Worm (Caenorhabditis elegans) whole organism, mixed stage, embryonic: ENCODE results near the gene ZK662.2.
A peak's percentile ranks its signal among the peaks of the same experiment; 100 is the strongest.

Experiments used
- M03D4.4 ChIP-seq: sonication (generic microtip); optimal IDR thresholded peaks from 2 replicates; lab custom pipeline; 2017; ENCODE audit warnings: mild to moderate bottlenecking, missing genetic modification characterization, missing compliant biosample characterization
- bed-3 ChIP-seq: fragments of 200-800 bp; sonication (Bioruptor generic); optimal IDR thresholded peaks from 3 replicates; lab custom pipeline; 2018; ENCODE audit warnings: mild to moderate bottlenecking, missing genetic modification characterization, moderate library complexity, missing compliant biosample characterization
- blmp-1 ChIP-seq: fragments of 150-350 bp; optimal IDR thresholded peaks from 2 replicates; lab custom pipeline; 2014; ENCODE audit warnings: missing biosample characterization, missing genetic modification characterization
- ceh-39 ChIP-seq: fragments of 150-350 bp; optimal IDR thresholded peaks from 2 replicates; lab custom pipeline; 2014; ENCODE audit warnings: missing biosample characterization, missing genetic modification characterization
- ceh-43 ChIP-seq: fragments of 200-800 bp; sonication (Bioruptor generic); optimal IDR thresholded peaks from 2 replicates; lab custom pipeline; 2018; ENCODE audit warnings: mild to moderate bottlenecking, missing genetic modification characterization, moderate library complexity, missing compliant biosample characterization
- ceh-83 ChIP-seq: fragments of 200-800 bp; sonication (Bioruptor generic); optimal IDR thresholded peaks from 2 replicates; lab custom pipeline; 2018; ENCODE audit warnings: mild to moderate bottlenecking, missing genetic modification characterization, missing compliant biosample characterization
- ces-1 ChIP-seq: fragments of 150-350 bp; optimal IDR thresholded peaks from 2 replicates; lab custom pipeline; 2014; ENCODE audit warnings: missing biosample characterization, missing genetic modification reagents, missing genetic modification characterization
- drap-1 ChIP-seq: fragments of 200-800 bp; sonication (Bioruptor generic); optimal IDR thresholded peaks from 3 replicates; lab custom pipeline; 2018; ENCODE audit warnings: mild to moderate bottlenecking, missing genetic modification characterization, missing compliant biosample characterization
- elt-1 ChIP-seq: sonication (generic microtip); optimal IDR thresholded peaks from 2 replicates; lab custom pipeline; 2017; ENCODE audit warnings: missing genetic modification characterization, mild to moderate bottlenecking, missing compliant biosample characterization, antibody characterized with exemption, moderate library complexity, borderline replicate concordance; ENCODE audit not compliant: insufficient read depth
- elt-3 ChIP-seq: fragments of 150-350 bp; optimal IDR thresholded peaks from 2 replicates; lab custom pipeline; 2014; ENCODE audit warnings: missing biosample characterization, missing genetic modification characterization
- flh-1 ChIP-seq: fragments of 200-800 bp; sonication (Bioruptor generic); optimal IDR thresholded peaks from 2 replicates; lab custom pipeline; 2018; ENCODE audit warnings: mild to moderate bottlenecking, missing genetic modification characterization, moderate library complexity, missing compliant biosample characterization
- ham-2 ChIP-seq: fragments of 200-800 bp; sonication (Bioruptor generic); optimal IDR thresholded peaks from 2 replicates; lab custom pipeline; 2018; ENCODE audit warnings: mild to moderate bottlenecking, missing genetic modification characterization, missing compliant biosample characterization
- hlh-1 ChIP-seq: fragments of 150-350 bp; optimal IDR thresholded peaks from 2 replicates; lab custom pipeline; 2014; ENCODE audit warnings: missing biosample characterization, missing genetic modification reagents, missing genetic modification characterization
- lin-13 ChIP-seq: fragments of 150-350 bp; optimal IDR thresholded peaks from 2 replicates; lab custom pipeline; 2014; ENCODE audit warnings: missing biosample characterization, missing genetic modification characterization
- lin-32 ChIP-seq: fragments of 200-800 bp; sonication (Bioruptor generic); optimal IDR thresholded peaks from 2 replicates; lab custom pipeline; 2018; ENCODE audit warnings: mild to moderate bottlenecking, missing genetic modification characterization, missing compliant biosample characterization
- lsy-2 ChIP-seq: fragments of 150-350 bp; optimal IDR thresholded peaks from 2 replicates; lab custom pipeline; 2014; ENCODE audit warnings: missing biosample characterization, missing genetic modification characterization
- mab-5 ChIP-seq: fragments of 150-350 bp; optimal IDR thresholded peaks from 2 replicates; lab custom pipeline; 2014; ENCODE audit warnings: missing biosample characterization, missing genetic modification characterization
- mep-1 ChIP-seq: fragments of 150-350 bp; optimal IDR thresholded peaks from 2 replicates; lab custom pipeline; 2017; ENCODE audit warnings: missing biosample characterization, missing genetic modification reagents, missing genetic modification characterization, inconsistent platforms
- mls-2 ChIP-seq: sonication (generic microtip); optimal IDR thresholded peaks from 2 replicates; lab custom pipeline; 2016; ENCODE audit warnings: mild to moderate bottlenecking, missing genetic modification characterization, moderate library complexity, missing compliant biosample characterization
- nhr-12 ChIP-seq: fragments of 150-350 bp; optimal IDR thresholded peaks from 2 replicates; lab custom pipeline; 2014; ENCODE audit warnings: missing biosample characterization, missing genetic modification characterization
- nhr-2 ChIP-seq: fragments of 150-350 bp; optimal IDR thresholded peaks from 2 replicates; lab custom pipeline; 2014; ENCODE audit warnings: missing biosample characterization, missing genetic modification characterization
- nhr-237 ChIP-seq: fragments of 150-350 bp; optimal IDR thresholded peaks from 2 replicates; lab custom pipeline; 2014; ENCODE audit warnings: missing biosample characterization, missing genetic modification characterization
- nhr-28 ChIP-seq: fragments of 150-350 bp; optimal IDR thresholded peaks from 2 replicates; lab custom pipeline; 2014; ENCODE audit warnings: missing biosample characterization, missing genetic modification characterization
- nhr-76 ChIP-seq: sonication (generic microtip); optimal IDR thresholded peaks from 2 replicates; lab custom pipeline; 2017; ENCODE audit warnings: missing biosample characterization, missing genetic modification characterization
- pha-4 ChIP-seq: fragments of 150-350 bp; optimal IDR thresholded peaks from 2 replicates; lab custom pipeline; 2018; ENCODE audit warnings: missing biosample characterization, missing genetic modification reagents, missing genetic modification characterization
- sem-2 ChIP-seq: fragments of 200-800 bp; sonication (Bioruptor generic); optimal IDR thresholded peaks from 2 replicates; lab custom pipeline; 2018; ENCODE audit warnings: mild to moderate bottlenecking, missing genetic modification characterization, missing compliant biosample characterization
- snpc-4 ChIP-seq: fragments of 150-350 bp; optimal IDR thresholded peaks from 2 replicates; lab custom pipeline; 2014; ENCODE audit warnings: missing biosample characterization, missing genetic modification characterization
- sptf-1 ChIP-seq: sonication (generic microtip); optimal IDR thresholded peaks from 2 replicates; lab custom pipeline; 2017; ENCODE audit warnings: mild to moderate bottlenecking, missing genetic modification characterization, moderate library complexity, missing compliant biosample characterization
- tbx-8 ChIP-seq: fragments of 200-800 bp; sonication (Bioruptor generic); optimal IDR thresholded peaks from 2 replicates; lab custom pipeline; 2018; ENCODE audit warnings: mild to moderate bottlenecking, missing genetic modification characterization, moderate library complexity, missing compliant biosample characterization
- unc-120 ChIP-seq: sonication (generic microtip); optimal IDR thresholded peaks from 2 replicates; lab custom pipeline; 2017; ENCODE audit warnings: missing genetic modification characterization, missing compliant biosample characterization; ENCODE audit not compliant: poor library complexity, severe bottlenecking
- unc-39 ChIP-seq: fragments of 150-350 bp; optimal IDR thresholded peaks from 2 replicates; lab custom pipeline; 2014; ENCODE audit warnings: missing biosample characterization, missing genetic modification characterization
- unc-62 ChIP-seq: fragments of 150-350 bp; optimal IDR thresholded peaks from 2 replicates; lab custom pipeline; 2014; ENCODE audit warnings: missing biosample characterization, missing genetic modification reagents, missing genetic modification characterization
- zip-8 ChIP-seq: fragments of 150-350 bp; optimal IDR thresholded peaks from 2 replicates; lab custom pipeline; 2014; ENCODE audit warnings: missing biosample characterization, missing genetic modification characterization

Gene ZK662.2

DNA sequence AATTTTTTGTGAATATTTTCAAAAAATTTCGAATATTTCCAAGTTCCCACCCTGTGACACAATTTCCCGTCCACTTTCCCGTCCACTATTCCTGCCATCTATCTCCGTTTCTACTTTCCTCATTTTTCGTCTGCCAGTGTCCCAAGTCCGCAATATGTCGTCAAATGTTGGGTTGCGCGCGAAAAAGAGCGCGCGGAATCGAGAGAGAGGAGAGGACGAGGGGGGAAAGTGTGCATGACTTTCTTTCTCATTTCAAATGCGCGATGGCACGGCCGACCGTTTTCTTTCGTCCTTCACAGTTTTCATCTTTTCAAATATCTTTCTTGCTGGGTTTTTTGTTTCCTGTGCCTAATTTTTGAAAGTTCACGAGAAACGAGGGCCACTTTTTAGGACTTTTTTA lies 28.5 kb downstream of the ZK662.2 start:
- TF ChIP-seq nhr-2 (tag; lab: Kevin White, UChicago) (no peak), nhr-28 (tag; lab: Kevin White, UChicago) (no peak), ces-1 (no peak), ceh-43 (no peak), hlh-1 (tag; lab: Kevin White, UChicago) (peak; percentile 2), unc-39 (tag; lab: Kevin White, UChicago) (no peak), lin-13 (peak; percentile 55), snpc-4 (tag; lab: Kevin White, UChicago) (no peak), mep-1 (tag; lab: Kevin White, UChicago) (peak; percentile 43)

DNA sequence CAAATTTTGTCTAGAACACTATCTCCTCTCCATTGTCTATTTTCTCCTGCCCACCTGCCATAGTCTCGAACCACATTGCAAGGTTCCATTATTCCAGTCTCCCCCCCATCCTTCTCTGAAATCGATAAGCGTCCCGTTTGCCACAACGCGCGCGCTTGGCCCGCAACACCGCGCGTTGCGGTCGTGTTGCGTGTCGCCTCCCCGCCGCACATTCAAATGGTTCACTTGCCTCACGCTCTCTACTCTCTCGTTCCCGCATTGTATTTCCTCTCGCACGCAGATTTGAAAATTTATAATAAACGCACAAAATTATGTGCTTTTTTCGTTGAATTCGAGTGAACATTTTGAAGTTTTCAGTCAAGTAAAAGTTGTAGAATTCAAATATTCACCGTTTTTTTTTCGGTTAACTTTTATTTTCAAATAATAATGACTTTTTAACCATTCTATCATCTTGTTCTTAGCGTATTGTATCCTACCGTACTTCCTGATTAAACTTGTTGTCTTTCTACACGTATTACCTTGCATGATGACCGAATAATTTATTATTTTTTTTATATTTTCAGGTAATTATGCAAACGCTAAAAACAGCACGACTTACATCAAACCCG lies 29.2 kb downstream of the ZK662.2 start, which contains the start of gene lin-15B:
lin-15B (plus strand) TSS at position 558 of the 608 bp plus-strand sequence.
- TF ChIP-seq ceh-43 = no peak
- no peak for TF ChIP-seq M03D4.4 (tag; lab: Kevin White, UChicago)
- no peak for TF ChIP-seq unc-62
- TF ChIP-seq lin-32 (GFP tag; lab: Kevin White, UChicago) = no peak
- TF ChIP-seq tbx-8 (GFP tag; lab: Kevin White, UChicago) = no peak
- TF ChIP-seq sem-2 (GFP tag; lab: Kevin White, UChicago) = no peak
- TF ChIP-seq ceh-39 (tag; lab: Kevin White, UChicago) = no peak
- no peak for TF ChIP-seq hlh-1 (tag; lab: Kevin White, UChicago)
- no peak for TF ChIP-seq mab-5
- no peak for TF ChIP-seq lin-13
- no peak for TF ChIP-seq unc-39 (tag; lab: Kevin White, UChicago)
- TF ChIP-seq elt-1 (tag; lab: Kevin White, UChicago) = no peak
- TF ChIP-seq drap-1 (GFP tag; lab: Kevin White, UChicago) = no peak
- TF ChIP-seq ces-1 = no peak
- no peak for TF ChIP-seq lsy-2 (tag; lab: Kevin White, UChicago)
- no peak for TF ChIP-seq ham-2 (GFP tag; lab: Kevin White, UChicago)
- TF ChIP-seq ceh-83 (GFP tag; lab: Kevin White, UChicago) = no peak
- no peak for TF ChIP-seq nhr-76 (tag; lab: Kevin White, UChicago)
- TF ChIP-seq pha-4 = no peak
- TF ChIP-seq zip-8 = no peak

DNA sequence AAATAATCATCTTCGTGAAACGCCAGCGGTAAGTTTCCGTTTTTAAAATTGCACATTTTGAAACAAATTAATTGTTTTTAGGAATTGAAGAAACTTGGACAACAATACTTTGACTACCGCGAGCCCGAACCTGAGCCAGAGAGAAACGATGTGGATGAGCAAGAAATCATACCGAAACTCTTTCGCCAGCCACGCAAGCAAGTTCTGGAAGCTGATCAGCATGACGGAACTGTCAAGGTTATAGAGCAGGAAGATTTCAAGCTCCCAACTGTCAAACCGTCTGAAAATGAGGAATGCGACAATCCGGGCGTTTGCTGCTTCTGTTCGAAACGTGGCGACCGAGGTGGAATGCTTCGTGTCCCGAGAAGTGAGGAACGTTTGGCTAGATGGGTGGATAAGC lies 33.8 kb downstream of the ZK662.2 start:
- TF ChIP-seq nhr-237 (tag; lab: Kevin White, UChicago) = no peak
- TF ChIP-seq sptf-1 (tag; lab: Kevin White, UChicago) = no peak
- no peak for TF ChIP-seq sem-2 (GFP tag; lab: Kevin White, UChicago)
- TF ChIP-seq ceh-83 (GFP tag; lab: Kevin White, UChicago) = no peak
- TF ChIP-seq flh-1 (GFP tag; lab: Kevin White, UChicago) = no peak
- no peak for TF ChIP-seq snpc-4 (tag; lab: Kevin White, UChicago)
- TF ChIP-seq mab-5 = no peak
- no peak for TF ChIP-seq pha-4
- TF ChIP-seq unc-120 (tag; lab: Kevin White, UChicago) = no peak
- TF ChIP-seq ceh-39 (tag; lab: Kevin White, UChicago) = no peak
- no peak for TF ChIP-seq elt-3 (tag; lab: Kevin White, UChicago)
- TF ChIP-seq nhr-12 = no peak

DNA sequence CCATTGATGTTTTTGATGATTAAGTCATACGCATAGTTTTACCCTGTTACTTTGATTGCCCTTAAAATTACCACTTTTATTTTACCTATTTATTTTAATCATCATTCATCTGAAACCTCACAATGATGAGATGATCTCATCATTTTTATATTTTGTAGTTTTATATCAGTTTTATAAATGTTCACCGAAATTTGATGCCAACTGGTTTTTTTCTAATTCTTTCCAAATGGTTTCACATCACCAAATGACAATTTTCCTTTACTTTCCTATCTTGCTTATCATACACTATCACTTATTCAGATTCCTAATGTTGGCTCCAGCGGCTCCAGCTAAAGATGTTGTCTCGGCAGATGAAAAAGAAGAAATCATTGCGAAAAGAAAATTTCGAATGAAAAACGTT lies 35.2 kb downstream of the ZK662.2 start, which contains the start of gene lin-15A:
lin-15A (plus strand) TSS at position 301 of the 400 bp plus-strand sequence.
- TF ChIP-seq blmp-1 (tag; lab: Kevin White, UChicago) = peak; percentile 42
- TF ChIP-seq unc-120 (tag; lab: Kevin White, UChicago) = no peak
- no peak for TF ChIP-seq ceh-83 (GFP tag; lab: Kevin White, UChicago)

DNA sequence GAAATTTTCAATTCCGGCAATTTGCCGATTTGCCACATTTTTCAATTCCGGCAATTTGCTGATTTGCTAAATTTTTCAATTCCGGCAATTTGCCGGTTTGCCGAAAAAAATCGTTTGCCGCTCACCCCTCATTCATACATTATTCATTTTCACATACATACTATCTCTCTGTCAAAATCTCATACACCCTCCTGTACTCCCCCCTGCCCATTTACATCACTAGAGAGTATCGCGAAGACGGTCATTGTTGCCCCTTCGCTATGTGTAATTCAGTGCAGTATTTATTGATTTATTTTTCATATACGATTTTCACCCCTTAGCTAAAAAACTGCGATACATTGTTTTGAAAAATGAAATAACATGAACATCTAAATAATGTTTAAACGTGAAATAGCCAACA lies 39.9 kb downstream of the ZK662.2 start:
- TF ChIP-seq lin-32 (GFP tag; lab: Kevin White, UChicago) = no peak
- TF ChIP-seq snpc-4 (tag; lab: Kevin White, UChicago) = no peak
- TF ChIP-seq nhr-12 = no peak
- TF ChIP-seq nhr-2 (tag; lab: Kevin White, UChicago) = no peak
- no peak for TF ChIP-seq tbx-8 (GFP tag; lab: Kevin White, UChicago)
- TF ChIP-seq bed-3 = no peak
- TF ChIP-seq elt-3 (tag; lab: Kevin White, UChicago) = no peak
- peak; percentile 6 for TF ChIP-seq mep-1 (tag; lab: Kevin White, UChicago)
- no peak for TF ChIP-seq mls-2 (tag; lab: Kevin White, UChicago)
- TF ChIP-seq lsy-2 (tag; lab: Kevin White, UChicago) = peak; percentile 54
